Fruit fly (Drosophila melanogaster) whole organism, adult: ENCODE data around the gene Shmt.

ENCODE experiments used
- CG11617 ChIP-seq: fragments of 200-800 bp; sonication (Bioruptor generic); optimal IDR thresholded peaks from 2 replicates; lab custom pipeline; 2017; ENCODE audit warnings: mild to moderate bottlenecking, missing biosample characterization, missing genetic modification reagents, missing genetic modification characterization
- CG12768 ChIP-seq: fragments of 200-800 bp; sonication (Bioruptor generic); optimal IDR thresholded peaks from 2 replicates; lab custom pipeline; 2017; ENCODE audit warnings: missing biosample characterization, missing genetic modification characterization, mild to moderate bottlenecking, moderate library complexity, missing genetic modification reagents
- CG5204 ChIP-seq: fragments of 200-800 bp; sonication (Bioruptor generic); optimal IDR thresholded peaks from 2 replicates; lab custom pipeline; 2016; ENCODE audit warnings: missing biosample characterization, missing genetic modification characterization
- CG7101 ChIP-seq: fragments of 200-800 bp; sonication (Bioruptor generic); optimal IDR thresholded peaks from 2 replicates; lab custom pipeline; 2018; ENCODE audit warnings: missing biosample characterization, mild to moderate bottlenecking, missing genetic modification characterization, moderate library complexity
- Hr96 ChIP-seq: fragments of 200-800 bp; sonication (Bioruptor generic); optimal IDR thresholded peaks from 2 replicates; lab custom pipeline; 2016; ENCODE audit warnings: missing biosample characterization, missing genetic modification characterization
- bab1 ChIP-seq: fragments of 200-800 bp; sonication (Bioruptor generic); optimal IDR thresholded peaks from 3 replicates; lab custom pipeline; 2019; ENCODE audit warnings: missing biosample characterization, mild to moderate bottlenecking, missing genetic modification characterization, moderate library complexity
- kay ChIP-seq: fragments of 200-800 bp; sonication (Bioruptor generic); peaks from one replicate; lab custom pipeline; 2016; ENCODE audit warnings: missing biosample characterization, missing genetic modification characterization, borderline replicate concordance
- ovo ChIP-seq: fragments of 200-800 bp; sonication (Bioruptor generic); optimal IDR thresholded peaks from 2 replicates; lab custom pipeline; 2016; ENCODE audit warnings: missing biosample characterization, missing genetic modification characterization
- pad ChIP-seq: fragments of 200-800 bp; sonication (Bioruptor generic); optimal IDR thresholded peaks from 3 replicates; lab custom pipeline; 2017; ENCODE audit warnings: missing biosample characterization, missing genetic modification characterization, mild to moderate bottlenecking, moderate library complexity, missing genetic modification reagents
- tj ChIP-seq: fragments of 200-800 bp; sonication (Bioruptor generic); optimal IDR thresholded peaks from 3 replicates; lab custom pipeline; 2017; ENCODE audit warnings: missing biosample characterization, mild to moderate bottlenecking, missing genetic modification characterization, moderate library complexity

DNA sequence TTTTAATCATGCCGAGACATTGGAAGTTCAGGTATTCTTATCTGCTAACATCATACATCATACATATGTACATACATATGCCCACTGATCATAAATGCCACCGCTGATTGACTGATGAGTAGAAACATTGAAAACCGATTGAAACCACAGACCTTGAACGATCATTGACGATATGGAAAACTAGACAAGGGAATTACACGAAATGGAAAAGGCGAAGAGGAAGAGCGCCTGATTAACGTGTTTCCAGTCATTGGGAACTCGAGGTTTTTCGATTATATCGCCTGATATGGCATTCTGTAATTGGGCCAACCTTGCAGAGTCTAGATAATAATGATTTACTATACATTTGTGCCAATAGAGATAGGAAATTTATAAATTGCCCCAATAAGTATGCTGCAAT, 31.7 kb downstream of the Shmt start:
- TF ChIP-seq ovo (GFP tag; lab: Kevin White, UChicago), result no peak
- TF ChIP-seq CG12768 (GFP tag; lab: Kevin White, UChicago), result no peak
- no peak for TF ChIP-seq bab1
- TF ChIP-seq kay, result no peak
- TF ChIP-seq CG7101 (tag; lab: Kevin White, UChicago), result no peak
- no peak for TF ChIP-seq tj (GFP tag; lab: Kevin White, UChicago)
- no peak for TF ChIP-seq Hr96
- TF ChIP-seq CG5204 (GFP tag; lab: Kevin White, UChicago), result no peak
- TF ChIP-seq pad (GFP tag; lab: Kevin White, UChicago), result no peak
- no peak for TF ChIP-seq CG11617
